Worm (Caenorhabditis elegans): ENCODE data around the gene glb-11.

ce11 chrIII:4017527-4017926 lies 25.5 kb upstream of the glb-11 start, which contains the start of gene tbb-2:
- TF ChIP-seq pha-4 (tag; optimal IDR thresholded peaks at IDR 0.05) (no peak), aly-2 (tag; optimal IDR thresholded peaks at IDR 0.05) (no peak), nhr-237 (tag; optimal IDR thresholded peaks at IDR 0.05) (no peak), ceh-16 (tag; optimal IDR thresholded peaks at IDR 0.05) (no peak), skn-1 (tag; optimal IDR thresholded peaks at IDR 0.05) (no peak), elt-1 (tag; optimal IDR thresholded peaks at IDR 0.05) (no peak), egl-27 (tag; optimal IDR thresholded peaks at IDR 0.05) (no peak), tbx-2 (tag; optimal IDR thresholded peaks at IDR 0.05) (no peak), jun-1 (tag; optimal IDR thresholded peaks at IDR 0.05) (no peak), nfya-1 (tag; optimal IDR thresholded peaks at IDR 0.05; ENCODE audit: insufficient read depth) (no peak), nhr-76 (tag; optimal IDR thresholded peaks at IDR 0.05) (no peak), nhr-28 (tag; optimal IDR thresholded peaks at IDR 0.05) (no peak)

Measured in whole organism, L3 larva.